Fruit fly (Drosophila melanogaster): ENCODE results near the gene RpS3A.

RpS3A gene

DNA sequence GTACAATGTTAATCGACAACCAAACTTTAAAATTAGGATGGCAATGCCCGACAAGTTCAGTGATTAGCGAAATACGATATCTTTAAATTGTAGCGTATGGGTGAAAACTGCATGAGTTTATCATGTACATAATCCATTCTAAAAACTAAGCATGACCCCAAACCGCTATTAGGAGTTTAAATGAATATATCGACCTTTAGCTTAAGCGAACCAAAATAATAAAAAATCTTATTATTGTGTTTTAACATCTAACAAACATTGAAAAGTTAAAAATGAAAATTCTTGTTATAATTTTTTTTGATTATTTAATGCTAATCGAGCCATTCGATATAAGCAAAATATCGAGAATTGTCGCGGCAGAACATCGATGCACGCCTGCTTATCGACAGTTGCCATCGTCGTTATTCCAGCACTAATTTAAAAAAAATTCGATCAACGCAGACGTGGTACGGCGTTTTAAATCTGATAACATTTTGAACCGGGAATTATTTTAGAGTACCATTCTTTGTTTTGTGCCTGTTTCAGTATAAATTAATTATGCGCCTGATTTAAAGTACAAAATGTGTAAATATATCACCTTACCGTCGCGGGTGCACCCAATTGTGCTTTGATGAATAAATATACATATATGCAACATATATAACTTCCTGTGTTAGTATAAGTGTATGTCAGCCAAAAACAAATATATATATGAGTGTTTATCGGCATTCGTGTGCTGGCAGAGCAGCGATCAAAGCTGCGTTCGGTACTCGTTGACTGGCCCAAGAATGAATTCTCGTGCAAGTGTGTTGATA is 2.1 kb upstream of the RpS3A start, which contains the start of gene pan (continued):
- no peak for TF ChIP-seq Mad (GFP tag; optimal IDR thresholded peaks at IDR 0.05)
- TF ChIP-seq kay (GFP tag; optimal IDR thresholded peaks at IDR 0.05) = no peak
- TF ChIP-seq NK7.1 (GFP tag; optimal IDR thresholded peaks at IDR 0.05) = no peak
- no peak for TF ChIP-seq CG15269 (tag; optimal IDR thresholded peaks at IDR 0.05)
- TF ChIP-seq CG13624 (GFP tag; optimal IDR thresholded peaks at IDR 0.05) = no peak
- no peak for TF ChIP-seq CG2678 (tag; optimal IDR thresholded peaks at IDR 0.05)
- no peak for TF ChIP-seq toy (GFP tag; IDR thresholded peaks at IDR 0.05)
- TF ChIP-seq Lpt (GFP tag; optimal IDR thresholded peaks at IDR 0.05) = no peak
- TF ChIP-seq CG2202 (tag; optimal IDR thresholded peaks at IDR 0.05) = no peak
- no peak for TF ChIP-seq dati (GFP tag; IDR thresholded peaks at IDR 0.05)
- no peak for TF ChIP-seq aop (GFP tag; IDR thresholded peaks at IDR 0.05)
- peak; percentile 91 for TF ChIP-seq Dll (GFP tag; IDR thresholded peaks at IDR 0.05; ENCODE audit: partially characterized antibody)
- TF ChIP-seq Dip2 (GFP tag; IDR thresholded peaks at IDR 0.05) = no peak
- no peak for TF ChIP-seq CG6683 (GFP tag; optimal IDR thresholded peaks at IDR 0.05)
- TF ChIP-seq onecut (GFP tag; IDR thresholded peaks at IDR 0.05) = no peak
- no peak for TF ChIP-seq CG8944 (GFP tag; optimal IDR thresholded peaks at IDR 0.05)
- TF ChIP-seq CG2712 (tag; optimal IDR thresholded peaks at IDR 0.05) = no peak
- TF ChIP-seq Sox100B (GFP tag; optimal IDR thresholded peaks at IDR 0.05) = no peak
- TF ChIP-seq zen (tag; optimal IDR thresholded peaks at IDR 0.05) = no peak
- no peak for TF ChIP-seq CG3065 (GFP tag; optimal IDR thresholded peaks at IDR 0.05)
- TF ChIP-seq MBD-R2 (GFP tag; IDR thresholded peaks at IDR 0.05) = no peak; the same call in 1 of the 2 replicates
- TF ChIP-seq Doc2 (GFP tag; IDR thresholded peaks at IDR 0.05) = no peak
- TF ChIP-seq CG7839 (tag; optimal IDR thresholded peaks at IDR 0.05) = no peak
- TF ChIP-seq Bteb2 (GFP tag; optimal IDR thresholded peaks at IDR 0.05) = no peak
- TF ChIP-seq chm (GFP tag; IDR thresholded peaks at IDR 0.05) = no peak
- TF ChIP-seq luna (GFP tag; optimal IDR thresholded peaks at IDR 0.05) = no peak
- TF ChIP-seq CG15514 (GFP tag; optimal IDR thresholded peaks at IDR 0.05) = no peak
- no peak for TF ChIP-seq HLH54F (GFP tag; optimal IDR thresholded peaks at IDR 0.05)
- TF ChIP-seq stwl (tag; optimal IDR thresholded peaks at IDR 0.05) = peak; percentile 68
- TF ChIP-seq NfI (GFP tag; optimal IDR thresholded peaks at IDR 0.05) = no peak
- no peak for TF ChIP-seq h (optimal IDR thresholded peaks at IDR 0.05)
- TF ChIP-seq pb (GFP tag; optimal IDR thresholded peaks at IDR 0.05) = no peak
- TF ChIP-seq az2 (GFP tag; optimal IDR thresholded peaks at IDR 0.05) = no peak
- no peak for TF ChIP-seq gce (GFP tag; IDR thresholded peaks at IDR 0.05)
- TF ChIP-seq psq (GFP tag; optimal IDR thresholded peaks at IDR 0.05) = no peak
- TF ChIP-seq Kr (GFP tag; optimal IDR thresholded peaks at IDR 0.05) = no peak
- no peak for TF ChIP-seq B-H2 (GFP tag; optimal IDR thresholded peaks at IDR 0.05)
- peak; percentile 76 for TF ChIP-seq Lhr (GFP tag; optimal IDR thresholded peaks at IDR 0.05)
- peak; percentile 20 for TF ChIP-seq CG7745 (tag; optimal IDR thresholded peaks at IDR 0.05)
- TF ChIP-seq hbn (GFP tag; IDR thresholded peaks at IDR 0.05; ENCODE audit: partially characterized antibody) = peak; percentile 91
- no peak for TF ChIP-seq repo (GFP tag; optimal IDR thresholded peaks at IDR 0.05)
- no peak for TF ChIP-seq CG16779 (GFP tag; IDR thresholded peaks at IDR 0.05)
- no peak for TF ChIP-seq CG10321 (GFP tag; IDR thresholded peaks at IDR 0.05)
- TF ChIP-seq shn (GFP tag; optimal IDR thresholded peaks at IDR 0.05) = no peak
- TF ChIP-seq CG32767 (GFP tag; IDR thresholded peaks at IDR 0.05) = no peak
- no peak for TF ChIP-seq Tbp (GFP tag; optimal IDR thresholded peaks at IDR 0.05)
- TF ChIP-seq TFAM (GFP tag; optimal IDR thresholded peaks at IDR 0.05) = no peak
- TF ChIP-seq CG33557 (GFP tag; optimal IDR thresholded peaks at IDR 0.05) = no peak
- TF ChIP-seq Nf-YB (GFP tag; optimal IDR thresholded peaks at IDR 0.05) = no peak
- TF ChIP-seq Sin3A (optimal IDR thresholded peaks at IDR 0.05) = no peak
- peak; percentile 34 for TF ChIP-seq Xbp1 (GFP tag; optimal IDR thresholded peaks at IDR 0.05)
- TF ChIP-seq CG13296 (GFP tag; optimal IDR thresholded peaks at IDR 0.05) = peak; percentile 70

All from whole organism, embryonic.